Worm (Caenorhabditis elegans) whole organism, L1 larva: ENCODE measurements around the gene F36D3.4.

Experiments used
- C04F5.9 ChIP-seq: sonication (generic microtip); optimal IDR thresholded peaks from 2 replicates; lab custom pipeline; 2016; ENCODE audit warnings: missing genetic modification characterization, missing compliant biosample characterization
- C16A3.4 ChIP-seq: fragments of 150-350 bp; optimal IDR thresholded peaks from 2 replicates; lab custom pipeline; 2014; ENCODE audit warnings: missing biosample characterization, missing genetic modification characterization
- C34B4.2 ChIP-seq: sonication (generic microtip); optimal IDR thresholded peaks from 2 replicates; lab custom pipeline; 2017; ENCODE audit warnings: mild to moderate bottlenecking, missing genetic modification characterization, missing compliant biosample characterization
- F16B12.6 ChIP-seq: fragments of 150-350 bp; optimal IDR thresholded peaks from 2 replicates; lab custom pipeline; 2014; ENCODE audit warnings: missing biosample characterization, missing genetic modification characterization
- Y116A8C.19 ChIP-seq: sonication (generic microtip); optimal IDR thresholded peaks from 2 replicates; lab custom pipeline; 2016; ENCODE audit warnings: missing compliant biosample characterization, missing genetic modification characterization, borderline replicate concordance
- alr-1 ChIP-seq: fragments of 200-800 bp; sonication (Bioruptor generic); optimal IDR thresholded peaks from 2 replicates; lab custom pipeline; 2018; ENCODE audit warnings: borderline replicate concordance, mild to moderate bottlenecking, missing genetic modification characterization, missing compliant biosample characterization
- aly-2 ChIP-seq: fragments of 150-350 bp; optimal IDR thresholded peaks from 2 replicates; lab custom pipeline; 2014; ENCODE audit warnings: missing biosample characterization, missing genetic modification characterization
- ama-1 ChIP-seq: fragments of 150-350 bp; optimal IDR thresholded peaks from 2 replicates; lab custom pipeline; 2014
- ceh-63 ChIP-seq: fragments of 200-800 bp; sonication (Bioruptor generic); optimal IDR thresholded peaks from 2 replicates; lab custom pipeline; 2018; ENCODE audit warnings: mild to moderate bottlenecking, missing genetic modification characterization, missing compliant biosample characterization
- ceh-8 ChIP-seq: fragments of 200-800 bp; sonication (Bioruptor generic); optimal IDR thresholded peaks from 2 replicates; lab custom pipeline; 2018; ENCODE audit warnings: mild to moderate bottlenecking, missing genetic modification characterization, moderate library complexity, missing compliant biosample characterization
- ceh-82 ChIP-seq, 3 experiments: fragments of 150-350 bp in 1 of 3; sonication (generic microtip) in 2 of 3; optimal IDR thresholded peaks; 2 replicates each; lab custom pipeline; 2014 to 2017; ENCODE audit warnings: missing biosample characterization in 3 of 3, missing genetic modification characterization in 3 of 3
- ceh-88 ChIP-seq: fragments of 200-800 bp; sonication (Bioruptor generic); IDR thresholded peaks from 2 replicates; pipeline ENCODE4 v1.3.6; 2022; ENCODE audit warnings: missing genetic modification characterization, missing compliant biosample characterization
- ces-1 ChIP-seq: fragments of 150-350 bp; optimal IDR thresholded peaks from 2 replicates; lab custom pipeline; 2014; ENCODE audit warnings: missing biosample characterization, missing genetic modification reagents, missing genetic modification characterization
- dsc-1 ChIP-seq: sonication (generic microtip); optimal IDR thresholded peaks from 2 replicates; lab custom pipeline; 2016; ENCODE audit warnings: mild to moderate bottlenecking, missing genetic modification characterization, missing compliant biosample characterization
- efl-1 ChIP-seq, 4 experiments: fragments of 150-350 bp; optimal IDR thresholded peaks in 3 of 4; peaks in 1 of 4; 1 replicate in 1 of 4; 2 replicates in 3 of 4; lab custom pipeline; 2014; ENCODE audit warnings: missing biosample characterization in 2 of 4, missing genetic modification characterization in 2 of 4, missing genetic modification reagents in 2 of 4
- egl-13 ChIP-seq: sonication (generic microtip); optimal IDR thresholded peaks from 2 replicates; lab custom pipeline; 2016; ENCODE audit warnings: missing genotype, missing genetic modification reagents, missing genetic modification characterization, missing compliant biosample characterization
- egl-27 ChIP-seq, 2 experiments: fragments of 150-350 bp in 1 of 2; sonication (generic microtip); optimal IDR thresholded peaks; 3 replicates each; lab custom pipeline; 2017 to 2018; ENCODE audit warnings: missing biosample characterization in 2 of 2, missing genetic modification characterization in 2 of 2, missing genetic modification reagents in 2 of 2
- elt-2 ChIP-seq: sonication (generic microtip); optimal IDR thresholded peaks from 2 replicates; lab custom pipeline; 2016; ENCODE audit warnings: missing genetic modification characterization, mild to moderate bottlenecking, inconsistent platforms, missing compliant biosample characterization, missing genetic modification reagents
- ets-5 ChIP-seq: fragments of 200-800 bp; sonication (Bioruptor generic); IDR thresholded peaks from 2 replicates; pipeline ENCODE4 v1.3.6; 2022; ENCODE audit warnings: missing genetic modification characterization, missing compliant biosample characterization
- fkh-8 ChIP-seq: sonication (generic microtip); optimal IDR thresholded peaks from 2 replicates; lab custom pipeline; 2016; ENCODE audit warnings: mild to moderate bottlenecking, missing genetic modification characterization, missing compliant biosample characterization
- hlh-17 ChIP-seq: fragments of 200-800 bp; sonication (Bioruptor generic); optimal IDR thresholded peaks from 2 replicates; lab custom pipeline; 2018; ENCODE audit warnings: missing genetic modification characterization, mild to moderate bottlenecking, missing compliant biosample characterization, moderate library complexity, borderline replicate concordance
- hlh-4 ChIP-seq: sonication (generic microtip); optimal IDR thresholded peaks from 2 replicates; lab custom pipeline; 2016; ENCODE audit warnings: mild to moderate bottlenecking, missing genetic modification characterization, missing compliant biosample characterization
- hpl-2 ChIP-seq: fragments of 150-350 bp; optimal IDR thresholded peaks from 2 replicates; lab custom pipeline; 2014; ENCODE audit warnings: missing biosample characterization, missing genetic modification reagents, missing genetic modification characterization
- isw-1 ChIP-seq: fragments of 200-800 bp; sonication (Bioruptor generic); IDR thresholded peaks from 2 replicates; pipeline ENCODE4 v1.3.6; 2022; ENCODE audit warnings: missing genetic modification characterization, missing compliant biosample characterization
- jun-1 ChIP-seq: fragments of 150-350 bp; optimal IDR thresholded peaks from 2 replicates; lab custom pipeline; 2014; ENCODE audit warnings: missing biosample characterization, missing genetic modification reagents, missing genetic modification characterization
- lin-13 ChIP-seq: fragments of 150-350 bp; optimal IDR thresholded peaks from 2 replicates; lab custom pipeline; 2014; ENCODE audit warnings: missing biosample characterization, missing genetic modification reagents, missing genetic modification characterization
- lin-15B ChIP-seq: fragments of 150-350 bp; sonication (generic microtip); optimal IDR thresholded peaks from 3 replicates; lab custom pipeline; 2014; ENCODE audit warnings: missing biosample characterization, missing genetic modification characterization
- lin-35 ChIP-seq, 2 experiments: fragments of 150-350 bp; optimal IDR thresholded peaks; 2 replicates each; lab custom pipeline; 2014; ENCODE audit warnings: missing biosample characterization in 2 of 2, missing genetic modification characterization in 2 of 2, missing genetic modification reagents in 2 of 2
- mab-9 ChIP-seq: fragments of 200-800 bp; sonication (Bioruptor generic); IDR thresholded peaks from 2 replicates; pipeline ENCODE4 v1.3.6; 2022; ENCODE audit warnings: missing genetic modification reagents, missing genetic modification characterization, missing compliant biosample characterization
- mdl-1 ChIP-seq, 2 experiments: fragments of 150-350 bp; optimal IDR thresholded peaks; 2 replicates each; lab custom pipeline; 2014 to 2017; ENCODE audit warnings: missing biosample characterization in 2 of 2, missing genetic modification characterization in 2 of 2, inconsistent platforms in 1 of 2
- mef-2 ChIP-seq: fragments of 150-350 bp; optimal IDR thresholded peaks from 2 replicates; lab custom pipeline; 2014; ENCODE audit warnings: missing biosample characterization, missing genetic modification characterization
- nhr-11 ChIP-seq: fragments of 150-350 bp; optimal IDR thresholded peaks from 2 replicates; lab custom pipeline; 2014; ENCODE audit warnings: missing biosample characterization, missing genetic modification characterization
- nhr-19 ChIP-seq: fragments of 200-800 bp; sonication (Bioruptor generic); conservative IDR thresholded peaks from 2 replicates; pipeline ENCODE4 v1.3.6; 2022; ENCODE audit warnings: missing genetic modification characterization, missing compliant biosample characterization
- nhr-237 ChIP-seq: fragments of 150-350 bp; optimal IDR thresholded peaks from 2 replicates; lab custom pipeline; 2014; ENCODE audit warnings: missing biosample characterization, missing genetic modification characterization
- nhr-47 ChIP-seq: sonication (generic microtip); optimal IDR thresholded peaks from 2 replicates; lab custom pipeline; 2016; ENCODE audit warnings: mild to moderate bottlenecking, missing genetic modification characterization, moderate library complexity, missing compliant biosample characterization
- nhr-85 ChIP-seq: sonication (generic microtip); peaks from one replicate; lab custom pipeline; 2016; ENCODE audit warnings: missing genetic modification characterization, inconsistent platforms, missing compliant biosample characterization
- nhr-90 ChIP-seq: sonication (generic microtip); optimal IDR thresholded peaks from 2 replicates; lab custom pipeline; 2016; ENCODE audit warnings: mild to moderate bottlenecking, missing genetic modification characterization, missing compliant biosample characterization; ENCODE audit not compliant: poor library complexity
- pax-3 ChIP-seq: fragments of 200-800 bp; sonication (Bioruptor generic); optimal IDR thresholded peaks from 2 replicates; lab custom pipeline; 2018; ENCODE audit warnings: mild to moderate bottlenecking, missing genetic modification characterization, moderate library complexity, missing compliant biosample characterization
- rnt-1 ChIP-seq: sonication (generic microtip); optimal IDR thresholded peaks from 2 replicates; lab custom pipeline; 2016; ENCODE audit warnings: mild to moderate bottlenecking, missing genetic modification characterization, moderate library complexity, missing compliant biosample characterization
- skn-1 ChIP-seq: fragments of 150-350 bp; optimal IDR thresholded peaks from 2 replicates; lab custom pipeline; 2014; ENCODE audit warnings: missing biosample characterization, missing genetic modification characterization
- snu-23 ChIP-seq: sonication (generic microtip); optimal IDR thresholded peaks from 2 replicates; lab custom pipeline; 2016; ENCODE audit warnings: missing genetic modification characterization, missing compliant biosample characterization
- sox-4 ChIP-seq: sonication (generic microtip); optimal IDR thresholded peaks from 2 replicates; lab custom pipeline; 2016; ENCODE audit warnings: missing genetic modification characterization, missing compliant biosample characterization
- swsn-7 ChIP-seq: sonication (generic microtip); optimal IDR thresholded peaks from 2 replicates; lab custom pipeline; 2016; ENCODE audit warnings: missing genetic modification characterization, missing compliant biosample characterization
- unc-30 ChIP-seq: sonication (generic microtip); optimal IDR thresholded peaks from 2 replicates; lab custom pipeline; 2017; ENCODE audit warnings: missing biosample characterization, missing genetic modification characterization
- unc-62 ChIP-seq: fragments of 150-350 bp; optimal IDR thresholded peaks from 2 replicates; lab custom pipeline; 2014; ENCODE audit warnings: missing biosample characterization, missing genetic modification reagents, missing genetic modification characterization
- unc-86 ChIP-seq: sonication (generic microtip); optimal IDR thresholded peaks from 2 replicates; lab custom pipeline; 2016; ENCODE audit warnings: missing genetic modification characterization, missing compliant biosample characterization
- xbp-1 ChIP-seq: sonication (generic microtip); optimal IDR thresholded peaks from 2 replicates; lab custom pipeline; 2016; ENCODE audit warnings: missing genetic modification characterization, missing compliant biosample characterization
- zag-1 ChIP-seq: fragments of 150-350 bp; optimal IDR thresholded peaks from 2 replicates; lab custom pipeline; 2014; ENCODE audit warnings: missing biosample characterization, missing genetic modification characterization
- ztf-11 ChIP-seq, 2 experiments: sonication (generic microtip); optimal IDR thresholded peaks; 2 replicates each; lab custom pipeline; 2016 to 2017; ENCODE audit warnings: missing genetic modification characterization in 2 of 2, missing biosample characterization in 1 of 2, missing compliant biosample characterization in 1 of 2

F36D3.4 gene

DNA sequence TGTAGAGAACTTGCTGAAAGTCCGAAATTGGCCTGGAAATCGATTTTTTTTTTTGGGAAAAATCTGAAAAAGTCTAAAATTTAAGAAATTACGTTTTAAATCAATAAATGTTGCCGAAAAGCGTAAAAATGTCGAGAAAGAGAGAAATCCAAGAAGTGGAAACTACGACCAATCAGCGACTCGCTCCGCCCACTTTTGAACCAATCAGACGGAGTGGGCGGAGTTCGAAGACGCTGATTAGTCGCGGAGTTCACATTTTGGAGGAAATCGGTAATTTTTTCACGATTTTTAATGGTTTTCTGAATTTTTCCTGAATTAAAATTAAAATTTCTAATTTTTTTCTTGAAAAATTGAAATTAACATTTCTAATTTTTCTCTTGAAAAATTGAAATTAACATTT, 22.1 kb upstream of the F36D3.4 start:
- TF ChIP-seq skn-1, result no peak
- no peak for TF ChIP-seq lin-35 (GFP tag; optimal IDR thresholded peaks at IDR 0.05; lab: Kevin White, UChicago)
- no peak for TF ChIP-seq nhr-85 (tag; lab: Kevin White, UChicago)
- no peak for TF ChIP-seq nhr-19 (GFP tag; lab: Robert Waterston, UW)
- TF ChIP-seq ceh-8 (GFP tag; lab: Kevin White, UChicago), result no peak
- no peak for TF ChIP-seq Y116A8C.19 (tag; lab: Kevin White, UChicago)
- TF ChIP-seq snu-23, result no peak
- no peak for TF ChIP-seq lin-15B (tag; lab: Kevin White, UChicago)
- TF ChIP-seq unc-86 (tag; lab: Kevin White, UChicago), result no peak
- TF ChIP-seq dsc-1 (tag; lab: Kevin White, UChicago), result no peak
- no peak for TF ChIP-seq nhr-237 (tag; lab: Kevin White, UChicago)

DNA sequence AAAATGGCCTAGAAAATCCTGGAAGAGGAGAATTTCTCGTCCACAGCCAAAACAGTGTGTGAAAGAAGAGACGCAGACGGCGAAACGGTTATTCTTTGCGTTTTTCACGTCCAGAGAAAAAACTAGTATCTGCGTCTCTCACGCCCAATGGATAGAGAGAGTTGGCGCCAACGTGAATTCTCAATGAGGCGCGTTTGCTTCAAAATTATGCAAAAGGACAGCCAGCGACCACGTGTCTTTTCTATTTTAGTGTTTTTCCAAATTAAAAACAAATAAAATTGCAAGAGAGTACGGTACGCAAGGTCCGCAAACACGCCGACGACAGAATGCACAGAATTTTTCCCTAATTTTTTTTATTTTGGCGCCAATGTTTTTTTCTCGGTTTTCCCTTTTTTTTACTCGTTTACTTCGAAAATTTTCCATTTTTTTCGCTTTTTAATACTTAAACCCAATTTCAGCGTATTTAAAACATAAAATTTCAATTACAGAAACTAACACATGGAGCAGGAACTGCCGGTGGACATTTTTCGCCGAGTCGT, 20.5 kb upstream of the F36D3.4 start, which contains the start of gene Y32B12B.2:
Gene Y32B12B.2 (plus strand): TSS at position 489 of the 539 bp plus-strand sequence.
- no peak for TF ChIP-seq unc-62 (GFP tag; lab: Kevin White, UChicago)
- peak; percentile 44 for TF ChIP-seq lin-15B (tag; lab: Kevin White, UChicago)
- TF ChIP-seq jun-1 (tag; lab: Kevin White, UChicago), result no peak
- TF ChIP-seq fkh-8 (tag; lab: Kevin White, UChicago), result peak; percentile 38
- TF ChIP-seq hlh-17 (GFP tag; lab: Kevin White, UChicago), result no peak
- no peak for TF ChIP-seq mef-2
- TF ChIP-seq hpl-2, result no peak
- peak; percentile 42; the same call in 1 of the 2 replicates for TF ChIP-seq isw-1 (GFP tag; lab: Robert Waterston, UW)
- no peak for TF ChIP-seq ama-1 (lab: Kevin White, UChicago)
- TF ChIP-seq pax-3 (tag; lab: Kevin White, UChicago), result peak; percentile 49
- peak; percentile 82 for TF ChIP-seq nhr-85 (tag; lab: Kevin White, UChicago)
- TF ChIP-seq ceh-82 (tag; optimal IDR thresholded peaks at IDR 0.05; lab: Kevin White, UChicago), result peak; percentile 43 to 56 (median 45)
- peak; percentile 38 for TF ChIP-seq elt-2 (tag; lab: Kevin White, UChicago)
- TF ChIP-seq unc-30 (tag; lab: Kevin White, UChicago), result no peak
- TF ChIP-seq mdl-1 (tag; optimal IDR thresholded peaks at IDR 0.05; lab: Kevin White, UChicago), result peak in 1 of 2 experiments; percentile 20
- peak; percentile 73 to 89 for TF ChIP-seq lin-35 (GFP tag; optimal IDR thresholded peaks at IDR 0.05; lab: Kevin White, UChicago)
- no peak for TF ChIP-seq alr-1 (tag; lab: Kevin White, UChicago)
- TF ChIP-seq ceh-8 (GFP tag; lab: Kevin White, UChicago), result no peak
- TF ChIP-seq hlh-4, result no peak
- peak; percentile 68 for TF ChIP-seq snu-23
- no peak for TF ChIP-seq egl-27 (tag; optimal IDR thresholded peaks at IDR 0.05; lab: Kevin White, UChicago)
- TF ChIP-seq ceh-63 (GFP tag; lab: Kevin White, UChicago), result no peak
- TF ChIP-seq C16A3.4 (tag; lab: Kevin White, UChicago), result peak; percentile 46
- TF ChIP-seq xbp-1, result peak; percentile 47
- TF ChIP-seq ces-1 (GFP tag; lab: Kevin White, UChicago), result no peak
- TF ChIP-seq nhr-90 (tag; lab: Kevin White, UChicago), result peak; percentile 62
- TF ChIP-seq mab-9 (GFP tag; lab: Robert Waterston, UW), result 0 out of 2 replicates have a peak, but pooled peaks have one; percentile 61
- TF ChIP-seq nhr-11 (tag; lab: Kevin White, UChicago), result no peak
- peak; percentile 78 to 85 for TF ChIP-seq efl-1 (optimal IDR thresholded peaks at IDR 0.05; lab: Kevin White, UChicago)
- TF ChIP-seq efl-1 (GFP tag; optimal IDR thresholded peaks at IDR 0.05 in 1 of 2; lab: Kevin White, UChicago), result peak; percentile 85 to 98
- peak; percentile 88 for TF ChIP-seq F16B12.6 (tag; lab: Kevin White, UChicago)
- no peak for TF ChIP-seq ceh-88
- TF ChIP-seq ztf-11 (tag; optimal IDR thresholded peaks at IDR 0.05; lab: Kevin White, UChicago), result peak in 1 of 2 experiments; percentile 31
- peak; percentile 51 for TF ChIP-seq swsn-7 (tag; lab: Kevin White, UChicago)
- peak; percentile 3 for TF ChIP-seq lin-13 (GFP tag; lab: Kevin White, UChicago)
- no peak for TF ChIP-seq ets-5
- peak; percentile 85 for TF ChIP-seq nhr-47 (tag; lab: Kevin White, UChicago)
- no peak for TF ChIP-seq aly-2
- TF ChIP-seq C34B4.2 (tag; lab: Kevin White, UChicago), result no peak
- no peak for TF ChIP-seq nhr-237 (tag; lab: Kevin White, UChicago)
- TF ChIP-seq egl-13 (tag; lab: Kevin White, UChicago), result peak; percentile 65
- TF ChIP-seq sox-4 (tag; lab: Kevin White, UChicago), result no peak
- TF ChIP-seq rnt-1 (tag; lab: Kevin White, UChicago), result no peak
- no peak for TF ChIP-seq C04F5.9 (tag; lab: Kevin White, UChicago)
- no peak for TF ChIP-seq zag-1
